Fruit fly (Drosophila melanogaster) whole organism, pupa: Measurements from ENCODE around the gene CG46301.

Source experiments
- CG10348 ChIP-seq: fragments of 200-800 bp; sonication (Bioruptor generic); IDR thresholded peaks from 2 replicates; pipeline ENCODE4 v1.3.6; 2022; ENCODE audit warnings: missing biosample characterization, missing genetic modification characterization
- CG12605 ChIP-seq: fragments of 200-800 bp; sonication (Bioruptor generic); IDR thresholded peaks from 2 replicates; pipeline ENCODE4 v1.3.6; 2022; ENCODE audit warnings: missing biosample characterization, missing genetic modification characterization
- CG13204 ChIP-seq: fragments of 200-800 bp; sonication (Bioruptor generic); optimal IDR thresholded peaks from 2 replicates; lab custom pipeline; 2018; ENCODE audit warnings: missing biosample characterization, mild to moderate bottlenecking, missing genetic modification characterization, moderate library complexity
- CG14655 ChIP-seq: fragments of 200-800 bp; sonication (Bioruptor generic); optimal IDR thresholded peaks from 3 replicates; lab custom pipeline; 2017; ENCODE audit warnings: mild to moderate bottlenecking, missing biosample characterization, missing genetic modification reagents, missing genetic modification characterization
- CG17806 ChIP-seq: fragments of 200-800 bp; sonication (Bioruptor generic); optimal IDR thresholded peaks from 2 replicates; lab custom pipeline; 2018; ENCODE audit warnings: missing biosample characterization, mild to moderate bottlenecking, missing genetic modification characterization, moderate library complexity
- CG4496 ChIP-seq: fragments of 200-800 bp; sonication (Bioruptor generic); IDR thresholded peaks from 3 replicates; pipeline ENCODE4 v1.3.6; 2022; ENCODE audit warnings: missing biosample characterization, missing genetic modification characterization
- CG8159 ChIP-seq: fragments of 200-800 bp; sonication (Bioruptor generic); optimal IDR thresholded peaks from 3 replicates; lab custom pipeline; 2018; ENCODE audit warnings: missing biosample characterization, mild to moderate bottlenecking, missing genetic modification characterization, moderate library complexity
- CG8301 ChIP-seq: fragments of 200-800 bp; sonication (Bioruptor generic); optimal IDR thresholded peaks from 2 replicates; lab custom pipeline; 2018; ENCODE audit warnings: missing biosample characterization, mild to moderate bottlenecking, missing genetic modification characterization
- CG9948 ChIP-seq: fragments of 200-800 bp; sonication (Bioruptor generic); optimal IDR thresholded peaks from 2 replicates; lab custom pipeline; 2018; ENCODE audit warnings: missing biosample characterization, mild to moderate bottlenecking, missing genetic modification characterization, moderate library complexity
- D1 ChIP-seq: fragments of 200-800 bp; sonication (Bioruptor generic); optimal IDR thresholded peaks from 2 replicates; lab custom pipeline; 2018; ENCODE audit warnings: missing biosample characterization, mild to moderate bottlenecking, missing genetic modification characterization, moderate library complexity
- EcR ChIP-seq: fragments of 200-800 bp; sonication (Bioruptor generic); optimal IDR thresholded peaks from 3 replicates; lab custom pipeline; 2019; ENCODE audit warnings: missing biosample characterization, missing genetic modification characterization, mild to moderate bottlenecking, moderate library complexity, missing genetic modification reagents
- Pif1A ChIP-seq: fragments of 200-800 bp; sonication (Bioruptor generic); optimal IDR thresholded peaks from 3 replicates; lab custom pipeline; 2016; ENCODE audit warnings: missing biosample characterization, missing genetic modification characterization

DNA sequence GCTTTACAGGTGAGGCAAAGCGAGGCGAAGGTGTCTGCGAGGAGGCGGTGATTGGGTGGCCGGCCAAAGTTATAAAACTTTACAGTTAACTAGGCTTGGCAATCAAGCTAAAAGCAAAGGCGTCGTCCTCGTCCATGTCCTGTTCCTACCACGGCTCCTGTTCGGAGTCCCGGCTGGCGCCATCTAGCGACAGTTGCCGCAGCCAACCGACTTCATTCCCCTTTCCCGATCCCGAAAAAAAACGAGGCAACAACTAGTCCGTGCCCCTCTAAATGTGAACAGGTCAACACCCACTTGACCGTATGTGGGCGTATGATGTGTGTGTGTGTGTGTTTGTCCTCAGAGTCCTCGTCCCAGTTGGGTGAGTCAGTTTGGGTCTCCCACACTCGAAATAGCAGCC is 8.3 kb downstream of the CG46301 start:
- TF ChIP-seq EcR (GFP tag; lab: Kevin White, UChicago) (no peak), CG4496 (GFP tag; lab: Robert Waterston, UW) (no peak), CG10348 (GFP tag; lab: Robert Waterston, UW) (no peak), CG12605 (no peak), CG9948 (no peak), CG14655 (GFP tag; lab: Kevin White, UChicago) (no peak), CG8301 (tag; lab: Kevin White, UChicago) (no peak), CG17806 (tag; lab: Kevin White, UChicago) (no peak), CG8159 (no peak), D1 (tag; lab: Kevin White, UChicago) (no peak), Pif1A (GFP tag; lab: Kevin White, UChicago) (no peak), CG13204 (GFP tag; lab: Kevin White, UChicago) (no peak)
